Worm (Caenorhabditis elegans) whole organism, L3 larva: Measurements from ENCODE around the gene T04F8.8.

Experiments used
- aly-2 ChIP-seq: fragments of 150-350 bp; optimal IDR thresholded peaks from 2 replicates; lab custom pipeline; 2014; ENCODE audit warnings: missing biosample characterization, missing genetic modification characterization
- ceh-16 ChIP-seq: sonication (generic microtip); optimal IDR thresholded peaks from 2 replicates; lab custom pipeline; 2017; ENCODE audit warnings: missing biosample characterization, missing genetic modification characterization
- ceh-9 ChIP-seq: sonication (generic microtip); optimal IDR thresholded peaks from 2 replicates; lab custom pipeline; 2018; ENCODE audit warnings: missing biosample characterization, missing genetic modification characterization
- elt-3 ChIP-seq, 3 experiments: fragments of 150-350 bp in 1 of 3; sonication (generic microtip) in 2 of 3; optimal IDR thresholded peaks; 2 replicates in 2 of 3; 4 replicates in 1 of 3; lab custom pipeline; 2014 to 2017; ENCODE audit warnings: missing biosample characterization in 3 of 3, missing genetic modification characterization in 3 of 3
- nhr-11 ChIP-seq: fragments of 150-350 bp; optimal IDR thresholded peaks from 2 replicates; lab custom pipeline; 2014; ENCODE audit warnings: missing biosample characterization, missing genetic modification characterization
- nhr-76 ChIP-seq: fragments of 150-350 bp; sonication (generic microtip); optimal IDR thresholded peaks from 5 replicates; lab custom pipeline; 2014; ENCODE audit warnings: missing biosample characterization, missing genetic modification characterization
- nhr-77 ChIP-seq: fragments of 150-350 bp; optimal IDR thresholded peaks from 2 replicates; lab custom pipeline; 2014; ENCODE audit warnings: missing biosample characterization, missing genetic modification characterization
- pha-4 ChIP-seq: fragments of 150-350 bp; optimal IDR thresholded peaks from 2 replicates; lab custom pipeline; 2014; ENCODE audit warnings: missing biosample characterization, missing genetic modification reagents, missing genetic modification characterization
- skn-1 ChIP-seq: fragments of 150-350 bp; optimal IDR thresholded peaks from 2 replicates; lab custom pipeline; 2014; ENCODE audit warnings: missing biosample characterization, missing genetic modification characterization
- snpc-4 ChIP-seq: fragments of 150-350 bp; optimal IDR thresholded peaks from 2 replicates; lab custom pipeline; 2014; ENCODE audit warnings: missing biosample characterization, missing genetic modification characterization
- unc-39 ChIP-seq: sonication (generic microtip); optimal IDR thresholded peaks from 4 replicates; lab custom pipeline; 2017; ENCODE audit warnings: missing biosample characterization, missing genetic modification characterization
- unc-62 ChIP-seq: fragments of 150-350 bp; sonication (generic microtip); optimal IDR thresholded peaks from 4 replicates; lab custom pipeline; 2014; ENCODE audit warnings: missing biosample characterization, missing genetic modification reagents, missing genetic modification characterization
- zag-1 ChIP-seq: fragments of 150-350 bp; optimal IDR thresholded peaks from 2 replicates; lab custom pipeline; 2014; ENCODE audit warnings: missing biosample characterization, missing genetic modification characterization
- ztf-11 ChIP-seq: fragments of 150-350 bp; optimal IDR thresholded peaks from 2 replicates; lab custom pipeline; 2014; ENCODE audit warnings: missing biosample characterization, missing genetic modification characterization

DNA sequence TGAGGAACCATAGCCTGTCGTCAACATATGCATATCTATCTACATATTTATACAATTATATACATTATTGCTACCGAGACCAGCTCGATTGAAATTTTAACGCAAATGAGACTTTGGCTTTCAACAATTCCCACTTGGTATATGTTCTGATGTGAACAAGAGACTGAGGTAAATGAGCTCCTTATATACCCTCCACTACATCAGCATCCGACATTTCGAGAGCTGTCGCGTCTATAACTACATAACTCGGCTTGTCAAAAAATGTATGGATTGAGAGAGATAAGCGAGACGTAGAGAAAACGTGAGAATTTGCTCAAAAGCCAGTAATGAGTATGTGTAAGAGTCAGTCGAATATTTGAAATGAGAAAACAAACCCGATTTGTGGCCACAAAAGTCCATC is 23.8 kb upstream of the T04F8.8 start:
- TF ChIP-seq snpc-4 (tag; lab: Kevin White, UChicago) (peak; percentile 42), unc-62 (no peak), zag-1 (tag; lab: Kevin White, UChicago) (no peak), skn-1 (tag; lab: Kevin White, UChicago) (no peak), nhr-77 (no peak), nhr-11 (no peak), nhr-76 (tag; lab: Kevin White, UChicago) (no peak), unc-39 (tag; lab: Kevin White, UChicago) (no peak), elt-3 (tag; optimal IDR thresholded peaks at IDR 0.05; lab: Kevin White, UChicago) (no peak), ceh-9 (no peak), pha-4 (tag; lab: Kevin White, UChicago) (no peak), ztf-11 (no peak), aly-2 (tag; lab: Kevin White, UChicago) (no peak), ceh-16 (tag; lab: Kevin White, UChicago) (no peak)
